Fruit fly (Drosophila melanogaster): ENCODE results near the gene Aven.

Aven gene

DNA sequence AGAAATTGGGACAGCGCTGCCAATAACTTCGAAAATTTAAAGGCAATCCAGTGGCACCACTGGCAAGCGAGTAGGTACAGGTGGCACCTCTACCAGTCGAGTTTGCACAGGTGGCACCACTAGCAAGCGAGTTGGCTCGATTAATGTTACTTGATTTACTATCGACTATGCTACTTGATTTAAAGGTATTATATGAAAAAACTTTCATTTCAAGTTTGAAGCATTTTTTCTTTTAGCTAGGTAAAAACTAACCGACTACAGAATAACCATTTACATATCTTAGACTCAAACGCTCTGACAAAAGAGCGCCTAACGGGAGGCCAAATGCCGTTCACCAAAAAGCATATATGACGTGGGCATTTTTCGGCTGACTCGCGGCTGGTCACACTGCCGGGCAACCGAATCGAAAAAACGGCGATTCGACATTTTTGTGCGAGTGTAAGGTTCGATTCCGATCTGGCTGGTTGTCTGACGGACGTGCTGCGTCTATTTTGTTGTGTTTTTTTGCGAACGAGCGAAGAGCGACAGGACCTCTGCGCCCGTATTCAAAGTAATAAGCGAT, 29.6 kb upstream of the Aven start, which contains the start of gene Tis11 (continued):
- no peak for TF ChIP-seq ham (GFP tag; IDR thresholded peaks at IDR 0.05)
- no peak for TF ChIP-seq CG4424 (GFP tag; optimal IDR thresholded peaks at IDR 0.05)
- TF ChIP-seq hkb (optimal IDR thresholded peaks at IDR 0.05) = peak; percentile 89
- peak; percentile 32; the same call in 1 of the 2 replicates for TF ChIP-seq hkb (GFP tag; IDR thresholded peaks at IDR 0.05)
- no peak for TF ChIP-seq abd-A (tag; optimal IDR thresholded peaks at IDR 0.05)
- TF ChIP-seq CG4730 (GFP tag; IDR thresholded peaks at IDR 0.05) = no peak
- TF ChIP-seq ind (GFP tag; optimal IDR thresholded peaks at IDR 0.05) = no peak
- no peak for TF ChIP-seq Fer2 (tag; optimal IDR thresholded peaks at IDR 0.05)
- no peak for TF ChIP-seq CG8290 (GFP tag; optimal IDR thresholded peaks at IDR 0.05)
- peak in 1 of 2 experiments; percentile 55 for TF ChIP-seq CG8290 (tag; optimal IDR thresholded peaks at IDR 0.05)
- TF ChIP-seq tio (GFP tag; optimal IDR thresholded peaks at IDR 0.05) = no peak
- no peak for TF ChIP-seq toy (GFP tag; IDR thresholded peaks at IDR 0.05)
- TF ChIP-seq CG7987 (GFP tag; optimal IDR thresholded peaks at IDR 0.05) = no peak
- TF ChIP-seq CG12744 (GFP tag; optimal IDR thresholded peaks at IDR 0.05) = no peak
- TF ChIP-seq dan (GFP tag; IDR thresholded peaks at IDR 0.05) = no peak
- no peak for TF ChIP-seq usp (GFP tag; optimal IDR thresholded peaks at IDR 0.05)
- no peak for TF ChIP-seq CG17568 (GFP tag; optimal IDR thresholded peaks at IDR 0.05)
- no peak for TF ChIP-seq Hand (GFP tag; optimal IDR thresholded peaks at IDR 0.05)
- TF ChIP-seq fu2 (GFP tag; optimal IDR thresholded peaks at IDR 0.05) = no peak
- no peak for TF ChIP-seq CG7372 (GFP tag; IDR thresholded peaks at IDR 0.05)
- peak; percentile 31 for TF ChIP-seq wek (GFP tag; optimal IDR thresholded peaks at IDR 0.05)
- no peak for TF ChIP-seq Hr39 (optimal IDR thresholded peaks at IDR 0.05)
- TF ChIP-seq zfh1 (GFP tag; IDR thresholded peaks at IDR 0.05) = 0 out of 3 replicates have a peak, but pooled peaks have one; percentile 38
- no peak for TF ChIP-seq Ssrp (tag; optimal IDR thresholded peaks at IDR 0.05)
- no peak for TF ChIP-seq Hr51 (GFP tag; optimal IDR thresholded peaks at IDR 0.05)
- TF ChIP-seq Atf6 (GFP tag; IDR thresholded peaks at IDR 0.05) = 0 out of 2 replicates have a peak, but pooled peaks have one; percentile 19
- TF ChIP-seq dpn (GFP tag; optimal IDR thresholded peaks at IDR 0.05) = no peak
- no peak for TF ChIP-seq Eip74EF (GFP tag; optimal IDR thresholded peaks at IDR 0.05)
- no peak for TF ChIP-seq CG12236 (GFP tag; optimal IDR thresholded peaks at IDR 0.05)
- TF ChIP-seq CG2129 (GFP tag; IDR thresholded peaks at IDR 0.05; ENCODE audit: partially characterized antibody) = no peak
- TF ChIP-seq her (GFP tag; optimal IDR thresholded peaks at IDR 0.05) = peak; percentile 32
- TF ChIP-seq CG15514 (GFP tag; optimal IDR thresholded peaks at IDR 0.05) = peak; percentile 75
- no peak for TF ChIP-seq Gsc (GFP tag; IDR thresholded peaks at IDR 0.05)
- TF ChIP-seq cas (GFP tag; IDR thresholded peaks at IDR 0.05) = no peak
- no peak for TF ChIP-seq Ada2b (GFP tag; IDR thresholded peaks at IDR 0.05)
- TF ChIP-seq slou (GFP tag; optimal IDR thresholded peaks at IDR 0.05) = no peak
- peak; percentile 59 for TF ChIP-seq trem (tag; optimal IDR thresholded peaks at IDR 0.05)
- TF ChIP-seq CoRest (tag; optimal IDR thresholded peaks at IDR 0.05) = no peak
- TF ChIP-seq ftz-f1 (GFP tag; optimal IDR thresholded peaks at IDR 0.05) = no peak
- TF ChIP-seq CG4617 (GFP tag; optimal IDR thresholded peaks at IDR 0.05; ENCODE audit: borderline replicate concordance) = no peak
- no peak for TF ChIP-seq crp (GFP tag; optimal IDR thresholded peaks at IDR 0.05)
- TF ChIP-seq CG11560 (tag; IDR thresholded peaks at IDR 0.05) = peak; percentile 70; the same call in 2 of the 3 replicates
- TF ChIP-seq CG10274 (GFP tag; optimal IDR thresholded peaks at IDR 0.05) = no peak
- TF ChIP-seq CG1024 (GFP tag; IDR thresholded peaks at IDR 0.05) = 0 out of 2 replicates have a peak, but pooled peaks have one; percentile 6
- no peak for TF ChIP-seq repo (GFP tag; optimal IDR thresholded peaks at IDR 0.05)
- no peak for TF ChIP-seq jumu (GFP tag; optimal IDR thresholded peaks at IDR 0.05)
- TF ChIP-seq crc (GFP tag; optimal IDR thresholded peaks at IDR 0.05) = no peak
- no peak for TF ChIP-seq twi (tag; optimal IDR thresholded peaks at IDR 0.05)
- no peak for TF ChIP-seq hth (optimal IDR thresholded peaks at IDR 0.05)
- no peak for TF ChIP-seq esg (GFP tag; conservative IDR thresholded peaks at IDR 0.05)
- TF ChIP-seq CG31388 (GFP tag; optimal IDR thresholded peaks at IDR 0.05) = no peak
- peak; percentile 38; the same call in 1 of the 2 replicates for TF ChIP-seq CG13287 (GFP tag; IDR thresholded peaks at IDR 0.05; ENCODE audit: partially characterized antibody)
